Worm (Caenorhabditis elegans) whole organism, mixed stage, embryonic: ENCODE measurements around the gene cdf-2.

Experiments used
- ces-1 ChIP-seq: fragments of 150-350 bp; optimal IDR thresholded peaks from 2 replicates; lab custom pipeline; 2014; ENCODE audit warnings: missing biosample characterization, missing genetic modification reagents, missing genetic modification characterization
- elt-1 ChIP-seq: sonication (generic microtip); optimal IDR thresholded peaks from 2 replicates; lab custom pipeline; 2017; ENCODE audit warnings: missing genetic modification characterization, mild to moderate bottlenecking, missing compliant biosample characterization, antibody characterized with exemption, moderate library complexity, borderline replicate concordance; ENCODE audit not compliant: insufficient read depth
- lin-13 ChIP-seq: fragments of 150-350 bp; optimal IDR thresholded peaks from 2 replicates; lab custom pipeline; 2014; ENCODE audit warnings: missing biosample characterization, missing genetic modification characterization
- nhr-12 ChIP-seq: fragments of 150-350 bp; optimal IDR thresholded peaks from 2 replicates; lab custom pipeline; 2014; ENCODE audit warnings: missing biosample characterization, missing genetic modification characterization
- nhr-28 ChIP-seq: fragments of 150-350 bp; optimal IDR thresholded peaks from 2 replicates; lab custom pipeline; 2014; ENCODE audit warnings: missing biosample characterization, missing genetic modification characterization
- pha-4 ChIP-seq: fragments of 150-350 bp; optimal IDR thresholded peaks from 2 replicates; lab custom pipeline; 2018; ENCODE audit warnings: missing biosample characterization, missing genetic modification reagents, missing genetic modification characterization
- unc-39 ChIP-seq: fragments of 150-350 bp; optimal IDR thresholded peaks from 2 replicates; lab custom pipeline; 2014; ENCODE audit warnings: missing biosample characterization, missing genetic modification characterization

DNA sequence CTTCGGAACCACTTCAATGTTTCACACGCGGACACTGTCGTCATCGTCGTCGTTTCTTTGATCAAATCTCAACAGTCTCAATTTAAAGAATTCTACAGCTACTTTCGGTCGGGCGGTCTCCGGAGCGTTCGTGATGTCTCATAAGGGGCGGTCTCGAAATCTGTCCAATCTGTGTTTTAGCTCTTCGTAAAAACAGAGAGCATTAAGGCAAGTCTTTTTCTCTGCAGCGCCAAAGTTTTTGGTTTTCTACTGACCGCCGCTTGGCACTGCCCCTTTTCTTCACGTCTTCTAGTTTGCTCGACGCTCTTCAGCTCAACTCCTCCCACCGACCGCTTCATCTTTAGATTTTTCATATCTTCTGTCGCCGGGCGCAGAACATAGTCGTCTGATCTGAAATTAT, 25.8 kb upstream of the cdf-2 start, which contains the start of gene lips-1:
- TF ChIP-seq unc-39 (tag; lab: Kevin White, UChicago) (no peak), lin-13 (tag; lab: Kevin White, UChicago) (no peak), nhr-28 (tag; lab: Kevin White, UChicago) (no peak), ces-1 (GFP tag; lab: Kevin White, UChicago) (no peak), elt-1 (tag; lab: Kevin White, UChicago) (no peak), pha-4 (tag; lab: Kevin White, UChicago) (no peak), nhr-12 (tag; lab: Kevin White, UChicago) (no peak)
